Fruit fly (Drosophila melanogaster) whole organism, embryonic: ENCODE measurements around the gene CG10383.

Experiments used
- CG12391 ChIP-seq: fragments of 200-800 bp; sonication (Bioruptor generic); optimal IDR thresholded peaks from 3 replicates; lab custom pipeline; 2018; ENCODE audit warnings: missing biosample characterization, mild to moderate bottlenecking, missing genetic modification characterization, moderate library complexity
- CG12942 ChIP-seq: fragments of 200-800 bp; sonication (Bioruptor generic); optimal IDR thresholded peaks from 3 replicates; lab custom pipeline; 2016; ENCODE audit warnings: missing biosample characterization, missing genetic modification characterization
- CG14050 ChIP-seq: fragments of 200-800 bp; sonication (Bioruptor generic); IDR thresholded peaks from 3 replicates; pipeline ENCODE4 v1.3.6; 2022; ENCODE audit warnings: missing biosample characterization, missing genetic modification characterization
- CG15269 ChIP-seq: fragments of 200-800 bp; sonication (Bioruptor generic); optimal IDR thresholded peaks from 2 replicates; lab custom pipeline; 2018; ENCODE audit warnings: missing biosample characterization, mild to moderate bottlenecking, missing genetic modification characterization, moderate library complexity
- CG15479 ChIP-seq: fragments of 200-800 bp; sonication (Bioruptor generic); optimal IDR thresholded peaks from 3 replicates; lab custom pipeline; 2019; ENCODE audit warnings: missing biosample characterization, mild to moderate bottlenecking, missing genetic modification characterization, moderate library complexity
- CG17385 ChIP-seq: fragments of 200-800 bp; sonication (Bioruptor generic); optimal IDR thresholded peaks from 3 replicates; lab custom pipeline; 2018; ENCODE audit warnings: missing biosample characterization, mild to moderate bottlenecking, missing genetic modification characterization
- CG17612 ChIP-seq: fragments of 200-800 bp; sonication (Bioruptor generic); IDR thresholded peaks from 2 replicates; pipeline ENCODE4 v1.3.6; 2022; ENCODE audit warnings: missing biosample characterization, missing genetic modification characterization
- CG1792 ChIP-seq: fragments of 200-800 bp; sonication (Bioruptor generic); optimal IDR thresholded peaks from 2 replicates; lab custom pipeline; 2016; ENCODE audit warnings: missing biosample characterization, missing genetic modification characterization
- CG3065 ChIP-seq: fragments of 200-800 bp; sonication (Bioruptor generic); optimal IDR thresholded peaks from 2 replicates; lab custom pipeline; 2016; ENCODE audit warnings: missing biosample characterization, missing genetic modification characterization
- CG31224 ChIP-seq: fragments of 200-800 bp; sonication (Bioruptor generic); IDR thresholded peaks from 2 replicates; pipeline ENCODE4 v1.3.6; 2022; ENCODE audit warnings: missing biosample characterization, missing genetic modification characterization
- CG31441 ChIP-seq: fragments of 200-800 bp; sonication (Bioruptor generic); IDR thresholded peaks from 2 replicates; pipeline ENCODE4 v1.3.6; 2022; ENCODE audit warnings: missing biosample characterization, missing genetic modification characterization
- CG4424 ChIP-seq: fragments of 200-800 bp; sonication (Bioruptor generic); optimal IDR thresholded peaks from 3 replicates; lab custom pipeline; 2016; ENCODE audit warnings: missing biosample characterization, missing genetic modification characterization
- CG4730 ChIP-seq: fragments of 200-800 bp; sonication (Bioruptor generic); IDR thresholded peaks from 2 replicates; pipeline ENCODE4 v1.3.6; 2022; ENCODE audit warnings: missing biosample characterization, missing genetic modification characterization
- CG6272 ChIP-seq: fragments of 200-800 bp; sonication (Bioruptor generic); IDR thresholded peaks from 2 replicates; pipeline ENCODE4 v1.3.6; 2022; ENCODE audit warnings: missing biosample characterization, missing genetic modification characterization
- CG6765 ChIP-seq: fragments of 200-800 bp; sonication (Bioruptor generic); optimal IDR thresholded peaks from 3 replicates; lab custom pipeline; 2017; ENCODE audit warnings: missing biosample characterization, mild to moderate bottlenecking, missing genetic modification characterization
- CG6791 ChIP-seq: fragments of 200-800 bp; sonication (Bioruptor generic); IDR thresholded peaks from 3 replicates; pipeline ENCODE4 v1.3.6; 2022; ENCODE audit warnings: missing biosample characterization, missing genetic modification characterization; ENCODE audit not compliant: partially characterized antibody
- CG7271 ChIP-seq: fragments of 200-800 bp; sonication (Bioruptor generic); optimal IDR thresholded peaks from 2 replicates; lab custom pipeline; 2018; ENCODE audit warnings: missing biosample characterization, mild to moderate bottlenecking, missing genetic modification characterization, moderate library complexity
- CG7987 ChIP-seq: fragments of 200-800 bp; sonication (Bioruptor generic); optimal IDR thresholded peaks from 2 replicates; lab custom pipeline; 2018; ENCODE audit warnings: missing biosample characterization, mild to moderate bottlenecking, missing genetic modification characterization, moderate library complexity
- CG8924 ChIP-seq: fragments of 200-800 bp; optimal IDR thresholded peaks from 3 replicates; lab custom pipeline; 2019; ENCODE audit warnings: missing biosample characterization, mild to moderate bottlenecking, missing genetic modification characterization, moderate library complexity
- CG9437 ChIP-seq: fragments of 200-800 bp; sonication (Bioruptor generic); optimal IDR thresholded peaks from 2 replicates; lab custom pipeline; 2018; ENCODE audit warnings: missing biosample characterization, mild to moderate bottlenecking, missing genetic modification characterization
- Chrac-16 ChIP-seq: fragments of 200-800 bp; sonication (Bioruptor generic); optimal IDR thresholded peaks from 3 replicates; lab custom pipeline; 2016; ENCODE audit warnings: missing biosample characterization, missing genetic modification characterization
- D19A ChIP-seq: fragments of 200-800 bp; optimal IDR thresholded peaks from 3 replicates; lab custom pipeline; 2019; ENCODE audit warnings: missing biosample characterization, mild to moderate bottlenecking, missing genetic modification characterization, moderate library complexity
- Fer3 ChIP-seq: fragments of 200-800 bp; sonication (Bioruptor generic); optimal IDR thresholded peaks from 2 replicates; lab custom pipeline; 2018; ENCODE audit warnings: missing biosample characterization, mild to moderate bottlenecking, missing genetic modification characterization, moderate library complexity
- Hey ChIP-seq: fragments of 200-800 bp; sonication (Bioruptor generic); optimal IDR thresholded peaks from 3 replicates; lab custom pipeline; 2018; ENCODE audit warnings: missing biosample characterization, mild to moderate bottlenecking, missing genetic modification characterization
- MESR4 ChIP-seq: fragments of 200-800 bp; sonication (Bioruptor generic); optimal IDR thresholded peaks from 2 replicates; lab custom pipeline; 2018; ENCODE audit warnings: missing biosample characterization, mild to moderate bottlenecking, missing genetic modification characterization, moderate library complexity
- NC2α ChIP-seq: fragments of 200-800 bp; sonication (Bioruptor generic); optimal IDR thresholded peaks from 2 replicates; lab custom pipeline; 2016; ENCODE audit warnings: missing biosample characterization, missing genetic modification characterization
- Oli ChIP-seq: fragments of 200-800 bp; sonication (Bioruptor generic); optimal IDR thresholded peaks from 2 replicates; lab custom pipeline; 2018; ENCODE audit warnings: missing biosample characterization, mild to moderate bottlenecking, missing genetic modification characterization, moderate library complexity
- Sry-δ ChIP-seq: fragments of 200-800 bp; sonication (Bioruptor generic); optimal IDR thresholded peaks from 2 replicates; lab custom pipeline; 2016; ENCODE audit warnings: missing biosample characterization, missing genetic modification characterization
- Ssrp ChIP-seq: fragments of 200-800 bp; sonication (Bioruptor generic); optimal IDR thresholded peaks from 2 replicates; lab custom pipeline; 2018; ENCODE audit warnings: missing biosample characterization, mild to moderate bottlenecking, missing genetic modification characterization, moderate library complexity
- chm ChIP-seq: fragments of 200-800 bp; sonication (Bioruptor generic); IDR thresholded peaks from 2 replicates; pipeline ENCODE4 v1.3.6; 2022; ENCODE audit warnings: missing biosample characterization, missing genetic modification characterization
- crp ChIP-seq, 2 experiments: fragments of 200-800 bp; sonication (Bioruptor generic); optimal IDR thresholded peaks; 2 replicates in 1 of 2; 3 replicates in 1 of 2; lab custom pipeline; 2017; ENCODE audit warnings: missing biosample characterization in 2 of 2, missing genetic modification characterization in 2 of 2, mild to moderate bottlenecking in 1 of 2, moderate library complexity in 1 of 2
- dan ChIP-seq: fragments of 200-800 bp; sonication (Bioruptor generic); IDR thresholded peaks from 2 replicates; pipeline ENCODE4 v1.3.6; 2022; ENCODE audit warnings: missing biosample characterization, missing genetic modification characterization
- dati ChIP-seq: fragments of 200-800 bp; sonication (Bioruptor generic); IDR thresholded peaks from 2 replicates; pipeline ENCODE4 v1.3.6; 2022; ENCODE audit warnings: missing biosample characterization, missing genetic modification characterization
- eve ChIP-seq, 2 experiments: fragments of >200 bp; optimal IDR thresholded peaks; 2 replicates each; lab custom pipeline; 2017; ENCODE audit warnings: missing biosample characterization in 2 of 2, missing genetic modification characterization in 2 of 2
- fd3F ChIP-seq: fragments of 200-800 bp; sonication (Bioruptor generic); optimal IDR thresholded peaks from 2 replicates; lab custom pipeline; 2018; ENCODE audit warnings: missing biosample characterization, mild to moderate bottlenecking, missing genetic modification characterization, moderate library complexity
- gce ChIP-seq: fragments of 200-800 bp; sonication (Bioruptor generic); IDR thresholded peaks from 3 replicates; pipeline ENCODE4 v1.3.6; 2022; ENCODE audit warnings: missing biosample characterization, missing genetic modification characterization
- gcm ChIP-seq: fragments of 200-800 bp; sonication (Bioruptor generic); optimal IDR thresholded peaks from 2 replicates; lab custom pipeline; 2019; ENCODE audit warnings: missing biosample characterization, mild to moderate bottlenecking, missing genetic modification characterization, moderate library complexity
- gsb-n ChIP-seq: fragments of 200-800 bp; sonication (Bioruptor generic); optimal IDR thresholded peaks from 3 replicates; lab custom pipeline; 2018; ENCODE audit warnings: missing biosample characterization, mild to moderate bottlenecking, missing genetic modification characterization
- ken ChIP-seq: fragments of 200-800 bp; sonication (Bioruptor generic); IDR thresholded peaks from 3 replicates; pipeline ENCODE4 v1.3.6; 2022; ENCODE audit warnings: missing biosample characterization, missing genetic modification characterization
- klu ChIP-seq: fragments of 200-800 bp; sonication (Bioruptor generic); IDR thresholded peaks from 2 replicates; pipeline ENCODE4 v1.3.6; 2022; ENCODE audit warnings: missing biosample characterization, missing genetic modification characterization
- nau ChIP-seq: fragments of 200-800 bp; sonication (Bioruptor generic); optimal IDR thresholded peaks from 3 replicates; lab custom pipeline; 2017; ENCODE audit warnings: missing biosample characterization, mild to moderate bottlenecking, missing genetic modification characterization, missing genetic modification reagents
- pfk ChIP-seq: fragments of 200-800 bp; sonication (Bioruptor generic); optimal IDR thresholded peaks from 2 replicates; lab custom pipeline; 2018; ENCODE audit warnings: missing biosample characterization, mild to moderate bottlenecking, missing genetic modification characterization, moderate library complexity
- ro ChIP-seq: fragments of 200-800 bp; sonication (Bioruptor generic); IDR thresholded peaks from 2 replicates; pipeline ENCODE4 v1.3.6; 2022; ENCODE audit warnings: missing biosample characterization, missing genetic modification characterization
- run ChIP-seq: fragments of 200-800 bp; sonication (Bioruptor generic); optimal IDR thresholded peaks from 3 replicates; lab custom pipeline; 2018; ENCODE audit warnings: missing biosample characterization, mild to moderate bottlenecking, missing genetic modification characterization
- sc ChIP-seq, 3 experiments: fragments of >200 bp in 2 of 3; fragments of 200-800 bp in 1 of 3; sonication (Bioruptor generic) in 1 of 3; optimal IDR thresholded peaks; 2 replicates in 2 of 3; 3 replicates in 1 of 3; lab custom pipeline; 2017; ENCODE audit warnings: mild to moderate bottlenecking in 1 of 3, missing biosample characterization in 1 of 3, missing genetic modification characterization in 1 of 3, missing genetic modification reagents in 1 of 3
- scrt ChIP-seq: fragments of 200-800 bp; sonication (Bioruptor generic); optimal IDR thresholded peaks from 2 replicates; lab custom pipeline; 2018; ENCODE audit warnings: missing biosample characterization, mild to moderate bottlenecking, missing genetic modification characterization, moderate library complexity
- sim ChIP-seq: fragments of 200-800 bp; sonication (Bioruptor generic); IDR thresholded peaks from 2 replicates; pipeline ENCODE4 v1.3.6; 2022; ENCODE audit warnings: missing biosample characterization, missing genetic modification characterization
- unc-4 ChIP-seq: fragments of 200-800 bp; sonication (Bioruptor generic); IDR thresholded peaks from 2 replicates; pipeline ENCODE4 v1.3.6; 2022; ENCODE audit warnings: missing biosample characterization, missing genetic modification characterization; ENCODE audit not compliant: partially characterized antibody
- unpg ChIP-seq: fragments of 200-800 bp; sonication (Bioruptor generic); optimal IDR thresholded peaks from 3 replicates; lab custom pipeline; 2018; ENCODE audit warnings: missing biosample characterization, mild to moderate bottlenecking, missing genetic modification characterization, moderate library complexity
- zen2 ChIP-seq: fragments of 200-800 bp; sonication (Bioruptor generic); IDR thresholded peaks from 3 replicates; pipeline ENCODE4 v1.3.6; 2022; ENCODE audit warnings: missing biosample characterization, missing genetic modification characterization; ENCODE audit not compliant: partially characterized antibody

The CG10383 gene

dm6 chr2L:18695404-18695804, at the start of gene CG10383, which contains the start of gene CG10338 (continued):
- no peak for TF ChIP-seq sc (optimal IDR thresholded peaks at IDR 0.05; lab: Kevin White, UChicago)
- TF ChIP-seq sc (GFP tag; optimal IDR thresholded peaks at IDR 0.05; lab: Kevin White, UChicago): peak; percentile 33
- TF ChIP-seq chm (GFP tag; lab: Robert Waterston, UW): peak; percentile 89
- peak; percentile 45; the same call in 1 of the 2 replicates for TF ChIP-seq unc-4 (GFP tag; lab: Robert Waterston, UW)
- peak; percentile 62 for TF ChIP-seq NC2α
- no peak for TF ChIP-seq nau (GFP tag; lab: Kevin White, UChicago)
- TF ChIP-seq CG14050 (GFP tag; lab: Robert Waterston, UW): peak; percentile 87
- TF ChIP-seq fd3F: peak; percentile 77
- TF ChIP-seq CG17612 (GFP tag; lab: Robert Waterston, UW): peak; percentile 75
- TF ChIP-seq CG31441: peak; percentile 71
- TF ChIP-seq dan: no peak
- TF ChIP-seq CG31224 (GFP tag; lab: Robert Waterston, UW): peak; percentile 76
- peak; percentile 73 for TF ChIP-seq Oli (tag; lab: Kevin White, UChicago)
- peak; percentile 70 for TF ChIP-seq CG3065 (GFP tag; lab: Kevin White, UChicago)
- TF ChIP-seq CG9437 (GFP tag; lab: Kevin White, UChicago): peak; percentile 23
- TF ChIP-seq CG7271 (tag; lab: Kevin White, UChicago): peak; percentile 53
- TF ChIP-seq CG17385 (GFP tag; lab: Kevin White, UChicago): peak; percentile 82
- TF ChIP-seq eve (GFP tag; optimal IDR thresholded peaks at IDR 0.05; lab: Kevin White, UChicago): no peak
- peak; percentile 82 for TF ChIP-seq CG1792
- peak; percentile 62; the same call in 1 of the 2 replicates for TF ChIP-seq sim (GFP tag; lab: Robert Waterston, UW)
- peak; percentile 85 for TF ChIP-seq unpg (GFP tag; lab: Kevin White, UChicago)
- peak; percentile 68 for TF ChIP-seq Sry-δ (GFP tag; lab: Kevin White, UChicago)
- TF ChIP-seq zen2 (GFP tag; lab: Robert Waterston, UW): no peak
- peak; percentile 72 for TF ChIP-seq Fer3 (tag; lab: Kevin White, UChicago)
- no peak for TF ChIP-seq CG6791 (GFP tag; lab: Robert Waterston, UW)
- peak; percentile 88 for TF ChIP-seq CG6272 (GFP tag; lab: Robert Waterston, UW)
- TF ChIP-seq gce (GFP tag; lab: Robert Waterston, UW): peak; percentile 53; the same call in 1 of the 3 replicates
- peak; percentile 76 for TF ChIP-seq CG15269 (tag; lab: Kevin White, UChicago)
- peak; percentile 84 for TF ChIP-seq CG4424 (GFP tag; lab: Kevin White, UChicago)
- peak; percentile 51 for TF ChIP-seq D19A (tag; lab: Kevin White, UChicago)
- peak; percentile 27 for TF ChIP-seq CG6765 (GFP tag; lab: Kevin White, UChicago)
- peak; percentile 75 for TF ChIP-seq CG8924
- peak; percentile 55 for TF ChIP-seq gsb-n (tag; lab: Kevin White, UChicago)
- TF ChIP-seq CG4730 (GFP tag; lab: Robert Waterston, UW): peak; percentile 86
- TF ChIP-seq ken (GFP tag; lab: Robert Waterston, UW): peak; percentile 95
- peak; percentile 72 for TF ChIP-seq Ssrp
- peak; percentile 94 for TF ChIP-seq klu (GFP tag; lab: Robert Waterston, UW)
- peak; percentile 100 for TF ChIP-seq crp (GFP tag; optimal IDR thresholded peaks at IDR 0.05; lab: Kevin White, UChicago)
- TF ChIP-seq scrt (GFP tag; lab: Kevin White, UChicago): peak; percentile 72
- TF ChIP-seq Chrac-16 (GFP tag; lab: Kevin White, UChicago): peak; percentile 90
- no peak for TF ChIP-seq Hey
- TF ChIP-seq MESR4: peak; percentile 55
- TF ChIP-seq pfk (GFP tag; lab: Kevin White, UChicago): no peak
- TF ChIP-seq CG12391 (tag; lab: Kevin White, UChicago): peak; percentile 80
- TF ChIP-seq dati: peak; percentile 78
- no peak for TF ChIP-seq run
- no peak for TF ChIP-seq CG15479 (GFP tag; lab: Kevin White, UChicago)
- TF ChIP-seq ro (GFP tag; lab: Robert Waterston, UW): peak; percentile 38; the same call in 1 of the 2 replicates
- TF ChIP-seq gcm (GFP tag; lab: Kevin White, UChicago): peak; percentile 70
- TF ChIP-seq CG12942 (GFP tag; lab: Kevin White, UChicago): peak; percentile 79
- TF ChIP-seq CG7987 (GFP tag; lab: Kevin White, UChicago): peak; percentile 41
